Fruit fly (Drosophila melanogaster) whole organism, embryonic: Measurements from ENCODE around the gene Cp110.

ENCODE experiments used
- ATbp ChIP-seq: fragments of 200-800 bp; sonication (Bioruptor generic); optimal IDR thresholded peaks from 2 replicates; lab custom pipeline; 2017; ENCODE audit warnings: missing biosample characterization, mild to moderate bottlenecking, missing genetic modification characterization, missing genetic modification reagents
- Atf3 ChIP-seq: fragments of 200-800 bp; sonication (Bioruptor generic); optimal IDR thresholded peaks from 3 replicates; lab custom pipeline; 2016; ENCODE audit warnings: missing biosample characterization, missing genetic modification characterization
- CG10462 ChIP-seq: fragments of 200-800 bp; sonication (Bioruptor generic); optimal IDR thresholded peaks from 2 replicates; lab custom pipeline; 2016; ENCODE audit warnings: missing biosample characterization, missing genetic modification characterization
- CG10959 ChIP-seq: fragments of 200-800 bp; sonication (Bioruptor generic); IDR thresholded peaks from 2 replicates; pipeline ENCODE4 v1.3.6; 2022; ENCODE audit warnings: missing biosample characterization, missing genetic modification characterization
- CG12071 ChIP-seq: fragments of 200-800 bp; sonication (Bioruptor generic); optimal IDR thresholded peaks from 3 replicates; lab custom pipeline; 2018; ENCODE audit warnings: missing biosample characterization, mild to moderate bottlenecking, missing genetic modification characterization
- CG12769 ChIP-seq: fragments of 200-800 bp; sonication (Bioruptor generic); optimal IDR thresholded peaks from 2 replicates; lab custom pipeline; 2019; ENCODE audit warnings: missing biosample characterization, mild to moderate bottlenecking, missing genetic modification characterization, moderate library complexity
- CG15011 ChIP-seq: fragments of 200-800 bp; sonication (Bioruptor generic); optimal IDR thresholded peaks from 3 replicates; lab custom pipeline; 2018; ENCODE audit warnings: missing biosample characterization, mild to moderate bottlenecking, missing genetic modification characterization
- CG15269 ChIP-seq: fragments of 200-800 bp; sonication (Bioruptor generic); optimal IDR thresholded peaks from 2 replicates; lab custom pipeline; 2018; ENCODE audit warnings: missing biosample characterization, mild to moderate bottlenecking, missing genetic modification characterization, moderate library complexity
- CG18476 ChIP-seq: fragments of 200-800 bp; sonication (Bioruptor generic); optimal IDR thresholded peaks from 2 replicates; lab custom pipeline; 2016; ENCODE audit warnings: missing biosample characterization, mild to moderate bottlenecking, missing genetic modification characterization
- CG30403 ChIP-seq: fragments of 200-800 bp; sonication (Bioruptor generic); optimal IDR thresholded peaks from 3 replicates; lab custom pipeline; 2016; ENCODE audit warnings: missing biosample characterization, missing genetic modification characterization
- CG32532 ChIP-seq: fragments of 200-800 bp; sonication (Bioruptor generic); IDR thresholded peaks from 2 replicates; pipeline ENCODE4 v1.3.6; 2022; ENCODE audit warnings: missing biosample characterization, missing genetic modification characterization
- CG3995 ChIP-seq: fragments of 200-800 bp; sonication (Bioruptor generic); optimal IDR thresholded peaks from 3 replicates; lab custom pipeline; 2016; ENCODE audit warnings: missing biosample characterization, missing genetic modification characterization
- CG6791 ChIP-seq: fragments of 200-800 bp; sonication (Bioruptor generic); IDR thresholded peaks from 3 replicates; pipeline ENCODE4 v1.3.6; 2022; ENCODE audit warnings: missing biosample characterization, missing genetic modification characterization; ENCODE audit not compliant: partially characterized antibody
- CG7372 ChIP-seq: fragments of 200-800 bp; sonication (Bioruptor generic); IDR thresholded peaks from 2 replicates; pipeline ENCODE4 v1.3.6; 2022; ENCODE audit warnings: missing biosample characterization, missing genetic modification characterization
- CG7556 ChIP-seq: fragments of 200-800 bp; sonication (Bioruptor generic); optimal IDR thresholded peaks from 2 replicates; lab custom pipeline; 2017; ENCODE audit warnings: missing biosample characterization, mild to moderate bottlenecking, missing genetic modification characterization
- CG7786 ChIP-seq: fragments of 200-800 bp; sonication (Bioruptor generic); optimal IDR thresholded peaks from 2 replicates; lab custom pipeline; 2016; ENCODE audit warnings: missing biosample characterization, missing genetic modification characterization
- CG8944 ChIP-seq: fragments of 200-800 bp; sonication (Bioruptor generic); optimal IDR thresholded peaks from 3 replicates; lab custom pipeline; 2016; ENCODE audit warnings: missing biosample characterization, missing genetic modification characterization
- Chrac-16 ChIP-seq: fragments of 200-800 bp; sonication (Bioruptor generic); optimal IDR thresholded peaks from 3 replicates; lab custom pipeline; 2016; ENCODE audit warnings: missing biosample characterization, missing genetic modification characterization
- Dip3 ChIP-seq: fragments of 200-800 bp; sonication (Bioruptor generic); optimal IDR thresholded peaks from 3 replicates; lab custom pipeline; 2016; ENCODE audit warnings: missing biosample characterization, missing genetic modification characterization
- Doc3 ChIP-seq: fragments of 200-800 bp; sonication (Bioruptor generic); IDR thresholded peaks from 3 replicates; pipeline ENCODE4 v1.3.6; 2022; ENCODE audit warnings: missing biosample characterization, missing genetic modification characterization; ENCODE audit not compliant: partially characterized antibody
- Elba2 ChIP-seq: fragments of 200-800 bp; sonication (Bioruptor generic); optimal IDR thresholded peaks from 3 replicates; lab custom pipeline; 2016; ENCODE audit warnings: missing biosample characterization, missing genetic modification characterization
- Fer2 ChIP-seq: fragments of 200-800 bp; sonication (Bioruptor generic); optimal IDR thresholded peaks from 2 replicates; lab custom pipeline; 2018; ENCODE audit warnings: missing biosample characterization, mild to moderate bottlenecking, missing genetic modification characterization, moderate library complexity
- HLHmδ ChIP-seq: fragments of 200-800 bp; sonication (Bioruptor generic); optimal IDR thresholded peaks from 2 replicates; lab custom pipeline; 2018; ENCODE audit warnings: missing biosample characterization, mild to moderate bottlenecking, missing genetic modification characterization, moderate library complexity
- Hr39 ChIP-seq: fragments of >200 bp; optimal IDR thresholded peaks from 2 replicates; lab custom pipeline; 2017
- Mes4 ChIP-seq: fragments of 200-800 bp; sonication (Bioruptor generic); optimal IDR thresholded peaks from 2 replicates; lab custom pipeline; 2016; ENCODE audit warnings: missing biosample characterization, missing genetic modification characterization
- NC2β ChIP-seq: fragments of 200-800 bp; sonication (Bioruptor generic); optimal IDR thresholded peaks from 2 replicates; lab custom pipeline; 2016; ENCODE audit warnings: missing biosample characterization, missing genetic modification characterization
- Optix ChIP-seq: fragments of 200-800 bp; sonication (Bioruptor generic); IDR thresholded peaks from 3 replicates; pipeline ENCODE4 v1.3.6; 2022; ENCODE audit warnings: missing biosample characterization, missing genetic modification characterization
- Pdp1 ChIP-seq, 2 experiments: fragments of 200-800 bp; sonication (Bioruptor generic); optimal IDR thresholded peaks; 3 replicates each; lab custom pipeline; 2016; ENCODE audit warnings: missing biosample characterization in 2 of 2, missing genetic modification characterization in 2 of 2, mild to moderate bottlenecking in 1 of 2, moderate library complexity in 1 of 2
- Rx ChIP-seq: fragments of 200-800 bp; sonication (Bioruptor generic); IDR thresholded peaks from 2 replicates; pipeline ENCODE4 v1.3.6; 2022; ENCODE audit warnings: missing biosample characterization, missing genetic modification characterization
- Xrp1 ChIP-seq: fragments of 200-800 bp; sonication (Bioruptor generic); IDR thresholded peaks from 2 replicates; pipeline ENCODE4 v1.3.6; 2022; ENCODE audit warnings: missing biosample characterization, missing genetic modification characterization
- YL-1 ChIP-seq: fragments of 200-800 bp; sonication (Bioruptor generic); optimal IDR thresholded peaks from 3 replicates; lab custom pipeline; 2017; ENCODE audit warnings: missing biosample characterization, mild to moderate bottlenecking, missing genetic modification characterization
- al ChIP-seq: fragments of 200-800 bp; sonication (Bioruptor generic); IDR thresholded peaks from 2 replicates; pipeline ENCODE4 v1.3.6; 2022; ENCODE audit warnings: missing biosample characterization, missing genetic modification characterization
- amos ChIP-seq: fragments of 200-800 bp; sonication (Bioruptor generic); IDR thresholded peaks from 2 replicates; pipeline ENCODE4 v1.3.6; 2022; ENCODE audit warnings: missing biosample characterization, missing genetic modification characterization; ENCODE audit not compliant: partially characterized antibody
- br ChIP-seq: fragments of >200 bp; optimal IDR thresholded peaks from 2 replicates; lab custom pipeline; 2017
- chinmo ChIP-seq: fragments of 200-800 bp; sonication (Bioruptor generic); IDR thresholded peaks from 4 replicates; pipeline ENCODE4 v1.3.6; 2022; ENCODE audit warnings: missing biosample characterization, missing genetic modification characterization; ENCODE audit not compliant: partially characterized antibody
- dimm ChIP-seq: fragments of 200-800 bp; sonication (Bioruptor generic); IDR thresholded peaks from 2 replicates; pipeline ENCODE4 v1.3.6; 2022; ENCODE audit warnings: missing biosample characterization, missing genetic modification characterization
- dpn ChIP-seq, 2 experiments: fragments of 200-800 bp; sonication (Bioruptor generic); optimal IDR thresholded peaks; 3 replicates each; lab custom pipeline; 2016; ENCODE audit warnings: missing biosample characterization in 2 of 2, missing genetic modification characterization in 2 of 2
- gce ChIP-seq: fragments of 200-800 bp; sonication (Bioruptor generic); IDR thresholded peaks from 3 replicates; pipeline ENCODE4 v1.3.6; 2022; ENCODE audit warnings: missing biosample characterization, missing genetic modification characterization
- grn ChIP-seq: fragments of 200-800 bp; sonication (Bioruptor generic); optimal IDR thresholded peaks from 3 replicates; lab custom pipeline; 2017; ENCODE audit warnings: missing biosample characterization, missing genetic modification characterization
- gsb-n ChIP-seq: fragments of 200-800 bp; sonication (Bioruptor generic); optimal IDR thresholded peaks from 3 replicates; lab custom pipeline; 2018; ENCODE audit warnings: missing biosample characterization, mild to moderate bottlenecking, missing genetic modification characterization
- lov ChIP-seq, 2 experiments: fragments of 200-800 bp in 1 of 2; fragments of >200 bp in 1 of 2; sonication (Bioruptor generic) in 1 of 2; IDR thresholded peaks in 1 of 2; optimal IDR thresholded peaks in 1 of 2; 2 replicates in 1 of 2; 3 replicates in 1 of 2; pipeline versions ENCODE4 v1.3.6 to Lab custom; 2017 to 2022; ENCODE audit warnings: missing biosample characterization in 1 of 2, missing genetic modification characterization in 1 of 2
- nerfin-2 ChIP-seq: fragments of 200-800 bp; sonication (Bioruptor generic); IDR thresholded peaks from 2 replicates; pipeline ENCODE4 v1.3.6; 2022; ENCODE audit warnings: missing biosample characterization, missing genetic modification characterization; ENCODE audit not compliant: partially characterized antibody
- pros ChIP-seq: fragments of 200-800 bp; sonication (Bioruptor generic); optimal IDR thresholded peaks from 3 replicates; lab custom pipeline; 2019; ENCODE audit warnings: missing biosample characterization, mild to moderate bottlenecking, missing genetic modification characterization, moderate library complexity
- pum ChIP-seq: fragments of 200-800 bp; sonication (Bioruptor generic); optimal IDR thresholded peaks from 2 replicates; lab custom pipeline; 2016; ENCODE audit warnings: missing biosample characterization, missing genetic modification characterization
- sc ChIP-seq, 3 experiments: fragments of >200 bp in 2 of 3; fragments of 200-800 bp in 1 of 3; sonication (Bioruptor generic) in 1 of 3; optimal IDR thresholded peaks; 2 replicates in 2 of 3; 3 replicates in 1 of 3; lab custom pipeline; 2017; ENCODE audit warnings: mild to moderate bottlenecking in 1 of 3, missing biosample characterization in 1 of 3, missing genetic modification characterization in 1 of 3, missing genetic modification reagents in 1 of 3
- sima ChIP-seq: fragments of 200-800 bp; sonication (Bioruptor generic); optimal IDR thresholded peaks from 2 replicates; lab custom pipeline; 2016; ENCODE audit warnings: missing biosample characterization, missing genetic modification characterization
- slp2 ChIP-seq: fragments of 200-800 bp; sonication (Bioruptor generic); optimal IDR thresholded peaks from 2 replicates; lab custom pipeline; 2016; ENCODE audit warnings: missing biosample characterization, missing genetic modification characterization
- wek ChIP-seq: fragments of 200-800 bp; sonication (Bioruptor generic); optimal IDR thresholded peaks from 3 replicates; lab custom pipeline; 2018; ENCODE audit warnings: missing biosample characterization, mild to moderate bottlenecking, missing genetic modification characterization, moderate library complexity

Cp110 gene

dm6 chrX:22490584-22490983 is 8.7 kb downstream of the Cp110 start (continued):
- no peak for TF ChIP-seq wek (GFP tag; lab: Kevin White, UChicago)
- no peak for TF ChIP-seq Chrac-16 (GFP tag; lab: Kevin White, UChicago)
- TF ChIP-seq amos (GFP tag; lab: Robert Waterston, UW), result peak; percentile 18; the same call in 1 of the 2 replicates
- no peak for TF ChIP-seq Rx
- TF ChIP-seq Xrp1 (GFP tag; lab: Robert Waterston, UW), result 0 out of 2 replicates have a peak, but pooled peaks have one; percentile 4
- no peak for TF ChIP-seq CG7556 (GFP tag; lab: Kevin White, UChicago)
- TF ChIP-seq CG12769 (tag; lab: Kevin White, UChicago), result peak; percentile 35
- no peak for TF ChIP-seq CG15011 (GFP tag; lab: Kevin White, UChicago)
- peak; percentile 66 for TF ChIP-seq grn
- no peak for TF ChIP-seq al (GFP tag; lab: Robert Waterston, UW)
- TF ChIP-seq Optix (GFP tag; lab: Robert Waterston, UW), result no peak
- peak in 1 of 2 experiments; percentile 16 for TF ChIP-seq Pdp1 (GFP tag; optimal IDR thresholded peaks at IDR 0.05; lab: Kevin White, UChicago)
- no peak for TF ChIP-seq CG7372 (GFP tag; lab: Robert Waterston, UW)
- no peak for TF ChIP-seq CG18476 (GFP tag; lab: Kevin White, UChicago)
- TF ChIP-seq CG8944 (GFP tag; lab: Kevin White, UChicago), result no peak
- no peak for TF ChIP-seq CG10462 (GFP tag; lab: Kevin White, UChicago)
- no peak for TF ChIP-seq Atf3 (GFP tag; lab: Kevin White, UChicago)
- 0 out of 4 replicates have a peak, but pooled peaks have one; percentile 43 for TF ChIP-seq chinmo (GFP tag; lab: Robert Waterston, UW)
- TF ChIP-seq ATbp (GFP tag; lab: Kevin White, UChicago), result no peak

dm6 chrX:22491028-22491769 is 9.3 kb downstream of the Cp110 start:
- TF ChIP-seq Fer2 (tag; lab: Kevin White, UChicago) (no peak), Elba2 (no peak), slp2 (GFP tag; lab: Kevin White, UChicago) (no peak), pros (GFP tag; lab: Kevin White, UChicago) (no peak), CG10959 (GFP tag; lab: Robert Waterston, UW) (no peak), CG12071 (GFP tag; lab: Kevin White, UChicago) (no peak), Doc3 (no peak), gce (GFP tag; lab: Robert Waterston, UW) (no peak), CG30403 (GFP tag; lab: Kevin White, UChicago) (peak; percentile 76), br (no peak), pum (no peak), gsb-n (peak; percentile 38), nerfin-2 (no peak), Hr39 (no peak), CG32532 (peak; percentile 64), chinmo (GFP tag; lab: Robert Waterston, UW) (0 out of 4 replicates have a peak, but pooled peaks have one; percentile 58), sima (GFP tag; lab: Kevin White, UChicago) (no peak), CG6791 (GFP tag; lab: Robert Waterston, UW) (no peak), sc (optimal IDR thresholded peaks at IDR 0.05; lab: Kevin White, UChicago) (no peak), sc (GFP tag; optimal IDR thresholded peaks at IDR 0.05; lab: Kevin White, UChicago) (peak; percentile 47), Mes4 (GFP tag; lab: Kevin White, UChicago) (no peak), HLHmδ (no peak), CG3995 (no peak), YL-1 (no peak), CG7786 (peak; percentile 54), Dip3 (no peak), CG15269 (peak; percentile 70), dimm (GFP tag; lab: Robert Waterston, UW) (no peak), CG7372 (GFP tag; lab: Robert Waterston, UW) (no peak), NC2β (GFP tag; lab: Kevin White, UChicago) (no peak), lov (optimal IDR thresholded peaks at IDR 0.05; lab: Kevin White, UChicago) (no peak), lov (GFP tag; IDR thresholded peaks at IDR 0.05; lab: Robert Waterston, UW) (no peak), dpn (GFP tag; optimal IDR thresholded peaks at IDR 0.05; lab: Kevin White, UChicago) (peak in 1 of 2 experiments; percentile 61)
